Fruit fly (Drosophila melanogaster) whole organism, embryonic: ENCODE data around the gene Ctu2.
A peak's percentile ranks its signal among the peaks of the same experiment; 100 is the strongest.

Source experiments
- Antp ChIP-seq: fragments of 200-800 bp; sonication (Bioruptor generic); optimal IDR thresholded peaks from 3 replicates; lab custom pipeline; 2016; ENCODE audit warnings: missing biosample characterization, missing genetic modification characterization
- CG10209 ChIP-seq: fragments of 200-800 bp; sonication (Bioruptor generic); optimal IDR thresholded peaks from 3 replicates; lab custom pipeline; 2017; ENCODE audit warnings: missing biosample characterization, mild to moderate bottlenecking, missing genetic modification characterization, missing genetic modification reagents
- CG10267 ChIP-seq: fragments of 200-800 bp; sonication (Bioruptor generic); optimal IDR thresholded peaks from 2 replicates; lab custom pipeline; 2018; ENCODE audit warnings: missing biosample characterization, mild to moderate bottlenecking, missing genetic modification characterization, moderate library complexity
- CG10959 ChIP-seq: fragments of 200-800 bp; sonication (Bioruptor generic); IDR thresholded peaks from 2 replicates; pipeline ENCODE4 v1.3.6; 2022; ENCODE audit warnings: missing biosample characterization, missing genetic modification characterization
- CG10979 ChIP-seq: fragments of 200-800 bp; sonication (Bioruptor generic); optimal IDR thresholded peaks from 2 replicates; lab custom pipeline; 2018; ENCODE audit warnings: missing biosample characterization, mild to moderate bottlenecking, missing genetic modification characterization, moderate library complexity
- CG11723 ChIP-seq: fragments of 200-800 bp; sonication (Bioruptor generic); optimal IDR thresholded peaks from 2 replicates; lab custom pipeline; 2017; ENCODE audit warnings: missing biosample characterization, mild to moderate bottlenecking, missing genetic modification characterization
- CG12391 ChIP-seq: fragments of 200-800 bp; sonication (Bioruptor generic); optimal IDR thresholded peaks from 3 replicates; lab custom pipeline; 2018; ENCODE audit warnings: missing biosample characterization, mild to moderate bottlenecking, missing genetic modification characterization, moderate library complexity
- CG13424 ChIP-seq: fragments of 200-800 bp; sonication (Bioruptor generic); optimal IDR thresholded peaks from 2 replicates; lab custom pipeline; 2019; ENCODE audit warnings: missing biosample characterization, mild to moderate bottlenecking, missing genetic modification characterization, moderate library complexity
- CG13775 ChIP-seq: fragments of 200-800 bp; sonication (Bioruptor generic); optimal IDR thresholded peaks from 3 replicates; lab custom pipeline; 2017; ENCODE audit warnings: missing biosample characterization, mild to moderate bottlenecking, missing genetic modification characterization
- CG1529 ChIP-seq: fragments of 200-800 bp; sonication (Bioruptor generic); optimal IDR thresholded peaks from 3 replicates; lab custom pipeline; 2018; ENCODE audit warnings: missing biosample characterization, missing genetic modification characterization
- CG15696 ChIP-seq: fragments of 200-800 bp; sonication (Bioruptor generic); optimal IDR thresholded peaks from 2 replicates; lab custom pipeline; 2019; ENCODE audit warnings: missing biosample characterization, mild to moderate bottlenecking, missing genetic modification characterization, moderate library complexity
- CG1602 ChIP-seq: fragments of 200-800 bp; sonication (Bioruptor generic); optimal IDR thresholded peaks from 3 replicates; lab custom pipeline; 2016; ENCODE audit warnings: missing biosample characterization, missing genetic modification characterization
- CG17328 ChIP-seq: fragments of 200-800 bp; sonication (Bioruptor generic); IDR thresholded peaks from 2 replicates; pipeline ENCODE4 v1.3.6; 2022; ENCODE audit warnings: missing biosample characterization, missing genetic modification characterization
- CG17361 ChIP-seq: fragments of 200-800 bp; sonication (Bioruptor generic); IDR thresholded peaks from 3 replicates; pipeline ENCODE4 v1.3.6; 2022; ENCODE audit warnings: missing biosample characterization, missing genetic modification characterization
- CG17802 ChIP-seq: fragments of 200-800 bp; sonication (Bioruptor generic); optimal IDR thresholded peaks from 2 replicates; lab custom pipeline; 2018; ENCODE audit warnings: missing biosample characterization, mild to moderate bottlenecking, missing genetic modification characterization, moderate library complexity
- CG18599 ChIP-seq: fragments of 200-800 bp; sonication (Bioruptor generic); optimal IDR thresholded peaks from 3 replicates; lab custom pipeline; 2017; ENCODE audit warnings: missing biosample characterization, missing genetic modification characterization, mild to moderate bottlenecking, moderate library complexity, missing genetic modification reagents
- CG2202 ChIP-seq: fragments of 200-800 bp; sonication (Bioruptor generic); optimal IDR thresholded peaks from 2 replicates; lab custom pipeline; 2018; ENCODE audit warnings: missing biosample characterization, mild to moderate bottlenecking, missing genetic modification characterization
- CG2712 ChIP-seq: fragments of 200-800 bp; optimal IDR thresholded peaks from 3 replicates; lab custom pipeline; 2019; ENCODE audit warnings: missing biosample characterization, mild to moderate bottlenecking, missing genetic modification characterization, moderate library complexity
- CG33557 ChIP-seq: fragments of 200-800 bp; sonication (Bioruptor generic); optimal IDR thresholded peaks from 2 replicates; lab custom pipeline; 2019; ENCODE audit warnings: missing biosample characterization, mild to moderate bottlenecking, missing genetic modification characterization, moderate library complexity
- CG4707 ChIP-seq: fragments of 200-800 bp; sonication (Bioruptor generic); optimal IDR thresholded peaks from 2 replicates; lab custom pipeline; 2018; ENCODE audit warnings: missing biosample characterization, mild to moderate bottlenecking, missing genetic modification characterization, moderate library complexity
- CG5180 ChIP-seq: fragments of 200-800 bp; sonication (Bioruptor generic); optimal IDR thresholded peaks from 3 replicates; lab custom pipeline; 2017; ENCODE audit warnings: missing biosample characterization, missing genetic modification characterization, mild to moderate bottlenecking, moderate library complexity, missing genetic modification reagents
- CG5245 ChIP-seq: fragments of 200-800 bp; sonication (Bioruptor generic); optimal IDR thresholded peaks from 3 replicates; lab custom pipeline; 2016; ENCODE audit warnings: missing biosample characterization, missing genetic modification characterization
- CG8944 ChIP-seq: fragments of 200-800 bp; sonication (Bioruptor generic); optimal IDR thresholded peaks from 3 replicates; lab custom pipeline; 2016; ENCODE audit warnings: missing biosample characterization, missing genetic modification characterization
- CG9215 ChIP-seq: fragments of 200-800 bp; sonication (Bioruptor generic); IDR thresholded peaks from 2 replicates; pipeline ENCODE4 v1.3.6; 2022; ENCODE audit warnings: missing biosample characterization, missing genetic modification characterization
- CG9609 ChIP-seq: fragments of 200-800 bp; sonication (Bioruptor generic); optimal IDR thresholded peaks from 3 replicates; lab custom pipeline; 2016; ENCODE audit warnings: missing biosample characterization, missing genetic modification characterization
- Dbx ChIP-seq: fragments of 200-800 bp; sonication (Bioruptor generic); IDR thresholded peaks from 3 replicates; pipeline ENCODE4 v1.3.6; 2022; ENCODE audit warnings: missing biosample characterization, missing genetic modification characterization
- Drgx ChIP-seq: fragments of 200-800 bp; sonication (Bioruptor generic); IDR thresholded peaks from 2 replicates; pipeline ENCODE4 v1.3.6; 2022; ENCODE audit warnings: missing biosample characterization, missing genetic modification characterization
- Hmx ChIP-seq: fragments of 200-800 bp; sonication (Bioruptor generic); optimal IDR thresholded peaks from 2 replicates; lab custom pipeline; 2016; ENCODE audit warnings: missing biosample characterization, missing genetic modification characterization
- Hr3 ChIP-seq: fragments of 200-800 bp; sonication (Bioruptor generic); optimal IDR thresholded peaks from 3 replicates; lab custom pipeline; 2016; ENCODE audit warnings: missing biosample characterization, missing genetic modification characterization
- Lhr ChIP-seq: fragments of 200-800 bp; sonication (Bioruptor generic); optimal IDR thresholded peaks from 3 replicates; lab custom pipeline; 2017; ENCODE audit warnings: mild to moderate bottlenecking, missing biosample characterization, missing genetic modification reagents, missing genetic modification characterization
- Med ChIP-seq: fragments of 200-800 bp; sonication (Bioruptor generic); peaks from one replicate; lab custom pipeline; 2016; ENCODE audit warnings: missing biosample characterization, missing genetic modification characterization, mild to moderate bottlenecking, inconsistent platforms, moderate library complexity
- Pdp1 ChIP-seq, 2 experiments: fragments of 200-800 bp; sonication (Bioruptor generic); optimal IDR thresholded peaks; 3 replicates each; lab custom pipeline; 2016; ENCODE audit warnings: missing biosample characterization in 2 of 2, missing genetic modification characterization in 2 of 2, mild to moderate bottlenecking in 1 of 2, moderate library complexity in 1 of 2
- Six4 ChIP-seq: fragments of 200-800 bp; sonication (Bioruptor generic); optimal IDR thresholded peaks from 2 replicates; lab custom pipeline; 2016; ENCODE audit warnings: missing biosample characterization, missing genetic modification characterization
- Sox102F ChIP-seq: fragments of 200-800 bp; sonication (Bioruptor generic); optimal IDR thresholded peaks from 2 replicates; lab custom pipeline; 2018; ENCODE audit warnings: missing biosample characterization, mild to moderate bottlenecking, missing genetic modification characterization, moderate library complexity
- Spps ChIP-seq: fragments of 200-800 bp; sonication (Bioruptor generic); optimal IDR thresholded peaks from 2 replicates; lab custom pipeline; 2018; ENCODE audit warnings: missing biosample characterization, mild to moderate bottlenecking, missing genetic modification characterization
- Sry-β ChIP-seq: fragments of 200-800 bp; sonication (Bioruptor generic); optimal IDR thresholded peaks from 2 replicates; lab custom pipeline; 2018; ENCODE audit warnings: missing biosample characterization, mild to moderate bottlenecking, missing genetic modification characterization, moderate library complexity
- ase ChIP-seq: fragments of 200-800 bp; sonication (Bioruptor generic); IDR thresholded peaks from 3 replicates; pipeline ENCODE4 v1.3.6; 2022; ENCODE audit warnings: missing biosample characterization, missing genetic modification characterization
- bcd ChIP-seq: fragments of 200-800 bp; sonication (Bioruptor generic); optimal IDR thresholded peaks from 2 replicates; lab custom pipeline; 2017; ENCODE audit warnings: missing biosample characterization, mild to moderate bottlenecking, missing genetic modification characterization
- btn ChIP-seq: fragments of 200-800 bp; sonication (Bioruptor generic); optimal IDR thresholded peaks from 2 replicates; lab custom pipeline; 2016; ENCODE audit warnings: missing biosample characterization, missing genetic modification characterization
- dmrt99B ChIP-seq: fragments of 200-800 bp; sonication (Bioruptor generic); optimal IDR thresholded peaks from 2 replicates; lab custom pipeline; 2018; ENCODE audit warnings: missing biosample characterization, mild to moderate bottlenecking, missing genetic modification characterization, moderate library complexity
- gce ChIP-seq: fragments of 200-800 bp; sonication (Bioruptor generic); IDR thresholded peaks from 3 replicates; pipeline ENCODE4 v1.3.6; 2022; ENCODE audit warnings: missing biosample characterization, missing genetic modification characterization
- grau ChIP-seq: fragments of 200-800 bp; optimal IDR thresholded peaks from 3 replicates; lab custom pipeline; 2019; ENCODE audit warnings: missing biosample characterization, mild to moderate bottlenecking, missing genetic modification characterization, moderate library complexity
- jing ChIP-seq: fragments of 200-800 bp; sonication (Bioruptor generic); optimal IDR thresholded peaks from 2 replicates; lab custom pipeline; 2018; ENCODE audit warnings: missing biosample characterization, mild to moderate bottlenecking, missing genetic modification characterization
- nom ChIP-seq: fragments of 200-800 bp; sonication (Bioruptor generic); optimal IDR thresholded peaks from 2 replicates; lab custom pipeline; 2017; ENCODE audit warnings: missing biosample characterization, missing genetic modification characterization, mild to moderate bottlenecking, moderate library complexity, missing genetic modification reagents
- pum ChIP-seq: fragments of 200-800 bp; sonication (Bioruptor generic); optimal IDR thresholded peaks from 2 replicates; lab custom pipeline; 2016; ENCODE audit warnings: missing biosample characterization, missing genetic modification characterization
- ranshi ChIP-seq: fragments of 200-800 bp; sonication (Bioruptor generic); IDR thresholded peaks from 2 replicates; pipeline ENCODE4 v1.3.6; 2022; ENCODE audit warnings: missing biosample characterization, missing genetic modification characterization
- sens ChIP-seq: fragments of 200-800 bp; sonication (Bioruptor generic); peaks from one replicate; lab custom pipeline; 2016; ENCODE audit warnings: missing biosample characterization, missing genetic modification characterization
- tgo ChIP-seq: fragments of 200-800 bp; sonication (Bioruptor generic); IDR thresholded peaks from 3 replicates; pipeline ENCODE4 v1.3.6; 2022; ENCODE audit warnings: missing biosample characterization, missing genetic modification characterization
- yki ChIP-seq: fragments of >200 bp; optimal IDR thresholded peaks from 3 replicates; lab custom pipeline; 2018
- zfh1 ChIP-seq: fragments of 200-800 bp; sonication (Bioruptor generic); IDR thresholded peaks from 3 replicates; pipeline ENCODE4 v1.3.6; 2022; ENCODE audit warnings: missing biosample characterization, missing genetic modification characterization

Ctu2 gene

DNA sequence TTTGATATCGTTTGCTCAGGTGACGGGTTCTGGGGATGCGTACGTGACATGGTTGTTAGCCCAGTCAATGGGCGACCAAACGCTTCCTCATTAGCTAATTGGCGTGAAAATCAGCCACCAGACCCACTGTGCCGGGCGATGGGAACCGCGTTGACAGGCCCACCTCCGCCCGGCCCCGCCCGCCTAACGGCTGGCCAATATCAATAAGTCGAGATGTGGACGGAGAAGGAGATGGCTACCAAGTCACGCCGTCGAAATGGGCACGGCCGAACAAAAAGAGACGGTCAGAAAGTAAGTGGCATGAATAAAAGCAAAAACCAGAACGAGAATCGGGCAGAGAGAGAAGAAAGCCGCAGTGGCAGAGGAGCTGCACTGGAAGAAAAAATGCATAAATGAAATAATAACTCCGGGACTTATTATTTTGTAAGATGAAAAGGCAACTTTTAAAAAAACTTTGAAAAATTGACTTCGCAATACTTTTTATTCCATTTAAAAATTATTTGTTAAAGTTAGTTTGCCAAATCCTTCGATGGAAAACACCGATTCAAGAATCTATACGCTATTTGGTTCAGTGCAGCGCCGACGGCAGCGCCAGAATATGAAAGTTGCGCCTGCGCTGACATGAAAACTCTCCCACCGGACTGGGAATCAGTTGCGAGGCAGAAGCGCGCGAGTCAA lies 44.9 kb upstream of the Ctu2 start, which contains the start of gene CG13082:
TSS of gene CG13082 (plus strand) at position 647 of the 678 bp plus-strand sequence.
- TF ChIP-seq Hmx (peak; percentile 36), CG1602 (peak; percentile 24), zfh1 (GFP tag; lab: Robert Waterston, UW) (peak; percentile 65), grau (tag; lab: Kevin White, UChicago) (peak; percentile 57), CG10209 (peak; percentile 48), gce (no peak), CG10979 (tag; lab: Kevin White, UChicago) (peak; percentile 85), CG13775 (GFP tag; lab: Kevin White, UChicago) (peak; percentile 54), CG33557 (GFP tag; lab: Kevin White, UChicago) (peak; percentile 57), tgo (GFP tag; lab: Robert Waterston, UW) (peak; percentile 35; the same call in 1 of the 3 replicates), Lhr (peak; percentile 44), CG10267 (tag; lab: Kevin White, UChicago) (peak; percentile 60), CG17328 (GFP tag; lab: Robert Waterston, UW) (peak; percentile 45), CG8944 (GFP tag; lab: Kevin White, UChicago) (peak; percentile 27), CG17361 (GFP tag; lab: Robert Waterston, UW) (peak; percentile 77), CG5245 (GFP tag; lab: Kevin White, UChicago) (peak; percentile 36), nom (peak; percentile 53), ranshi (0 out of 2 replicates have a peak, but pooled peaks have one; percentile 6), CG12391 (tag; lab: Kevin White, UChicago) (peak; percentile 55), Med (GFP tag; lab: Kevin White, UChicago) (peak; percentile 50), pum (GFP tag; lab: Kevin White, UChicago) (peak; percentile 37), Six4 (GFP tag; lab: Kevin White, UChicago) (peak; percentile 23), Sry-β (GFP tag; lab: Kevin White, UChicago) (peak; percentile 1), Hr3 (peak; percentile 26), Dbx (GFP tag; lab: Robert Waterston, UW) (no peak), btn (peak; percentile 42), bcd (GFP tag; lab: Kevin White, UChicago) (peak; percentile 39), CG17802 (tag; lab: Kevin White, UChicago) (peak; percentile 30), ase (GFP tag; lab: Robert Waterston, UW) (no peak), Drgx (peak; percentile 55), CG4707 (peak; percentile 2), CG9215 (GFP tag; lab: Robert Waterston, UW) (no peak), CG2712 (peak; percentile 83), Spps (tag; lab: Kevin White, UChicago) (peak; percentile 75), CG18599 (GFP tag; lab: Kevin White, UChicago) (peak; percentile 30), CG1529 (GFP tag; lab: Kevin White, UChicago) (peak; percentile 49), yki (lab: Kevin White, UChicago) (no peak), CG13424 (tag; lab: Kevin White, UChicago) (peak; percentile 64), Antp (GFP tag; lab: Kevin White, UChicago) (peak; percentile 16), Pdp1 (GFP tag; optimal IDR thresholded peaks at IDR 0.05; lab: Kevin White, UChicago) (peak; percentile 13 to 23), CG5180 (GFP tag; lab: Kevin White, UChicago) (no peak), CG10959 (GFP tag; lab: Robert Waterston, UW) (0 out of 2 replicates have a peak, but pooled peaks have one; percentile 18), jing (GFP tag; lab: Kevin White, UChicago) (no peak), CG9609 (GFP tag; lab: Kevin White, UChicago) (peak; percentile 9), Sox102F (peak; percentile 42), dmrt99B (peak; percentile 54), sens (GFP tag; lab: Kevin White, UChicago) (peak; percentile 93), CG15696 (peak; percentile 23), CG2202 (tag; lab: Kevin White, UChicago) (peak; percentile 58), CG11723 (peak; percentile 35)
